Fruit fly (Drosophila melanogaster) whole organism, prepupa: ENCODE measurements around the gene Osbp.

ENCODE experiments used
- Blimp-1 ChIP-seq: fragments of 200-800 bp; sonication (Bioruptor generic); optimal IDR thresholded peaks from 3 replicates; lab custom pipeline; 2017; ENCODE audit warnings: missing biosample characterization, missing genetic modification characterization, mild to moderate bottlenecking, moderate library complexity, missing genetic modification reagents
- CG10631 ChIP-seq: fragments of 200-800 bp; sonication (Bioruptor generic); optimal IDR thresholded peaks from 2 replicates; lab custom pipeline; 2016; ENCODE audit warnings: missing biosample characterization, missing genetic modification characterization
- CG10669 ChIP-seq: fragments of 200-800 bp; sonication (Bioruptor generic); optimal IDR thresholded peaks from 3 replicates; lab custom pipeline; 2018; ENCODE audit warnings: missing biosample characterization, mild to moderate bottlenecking, missing genetic modification characterization, moderate library complexity
- CG11294 ChIP-seq: fragments of 200-800 bp; sonication (Bioruptor generic); IDR thresholded peaks from 2 replicates; pipeline ENCODE4 v1.3.6; 2022; ENCODE audit warnings: missing biosample characterization, missing genetic modification characterization
- CG11762 ChIP-seq: fragments of 200-800 bp; sonication (Bioruptor generic); optimal IDR thresholded peaks from 3 replicates; lab custom pipeline; 2016; ENCODE audit warnings: missing biosample characterization, missing genetic modification characterization; ENCODE audit not compliant: insufficient read depth
- CG11902 ChIP-seq: fragments of 200-800 bp; sonication (Bioruptor generic); optimal IDR thresholded peaks from 3 replicates; lab custom pipeline; 2016; ENCODE audit warnings: missing biosample characterization, missing genetic modification characterization
- CG15336 ChIP-seq: fragments of 200-800 bp; sonication (Bioruptor generic); IDR thresholded peaks from 2 replicates; pipeline ENCODE4 v1.3.6; 2022; ENCODE audit warnings: missing biosample characterization, missing genetic modification characterization
- CG1621 ChIP-seq: fragments of 200-800 bp; sonication (Bioruptor generic); optimal IDR thresholded peaks from 3 replicates; lab custom pipeline; 2018; ENCODE audit warnings: missing biosample characterization, mild to moderate bottlenecking, missing genetic modification characterization
- CG3032 ChIP-seq: fragments of 200-800 bp; optimal IDR thresholded peaks from 2 replicates; lab custom pipeline; 2019; ENCODE audit warnings: missing biosample characterization, mild to moderate bottlenecking, missing genetic modification characterization, moderate library complexity
- CG31627 ChIP-seq: fragments of 200-800 bp; sonication (Bioruptor generic); optimal IDR thresholded peaks from 3 replicates; lab custom pipeline; 2016; ENCODE audit warnings: missing biosample characterization, missing genetic modification characterization
- CG32006 ChIP-seq: fragments of 200-800 bp; sonication (Bioruptor generic); optimal IDR thresholded peaks from 3 replicates; lab custom pipeline; 2017; ENCODE audit warnings: missing biosample characterization, mild to moderate bottlenecking, missing genetic modification characterization
- CG3919 ChIP-seq: fragments of 200-800 bp; sonication (Bioruptor generic); optimal IDR thresholded peaks from 3 replicates; lab custom pipeline; 2016; ENCODE audit warnings: missing biosample characterization, missing genetic modification characterization
- CG6276 ChIP-seq: fragments of 200-800 bp; sonication (Bioruptor generic); optimal IDR thresholded peaks from 2 replicates; lab custom pipeline; 2017; ENCODE audit warnings: missing biosample characterization, mild to moderate bottlenecking, missing genetic modification characterization
- CG6792 ChIP-seq: fragments of 200-800 bp; sonication (Bioruptor generic); optimal IDR thresholded peaks from 3 replicates; lab custom pipeline; 2016; ENCODE audit warnings: missing biosample characterization, missing genetic modification characterization
- CG6808 ChIP-seq: fragments of 200-800 bp; sonication (Bioruptor generic); optimal IDR thresholded peaks from 3 replicates; lab custom pipeline; 2017; ENCODE audit warnings: missing biosample characterization, missing genetic modification characterization, mild to moderate bottlenecking, moderate library complexity, missing genetic modification reagents
- CG6854 ChIP-seq: fragments of 200-800 bp; sonication (Bioruptor generic); optimal IDR thresholded peaks from 2 replicates; lab custom pipeline; 2017; ENCODE audit warnings: missing biosample characterization, mild to moderate bottlenecking, missing genetic modification characterization
- CG7368 ChIP-seq: fragments of 200-800 bp; sonication (Bioruptor generic); optimal IDR thresholded peaks from 3 replicates; lab custom pipeline; 2016; ENCODE audit warnings: missing biosample characterization, missing genetic modification characterization
- CG8119 ChIP-seq: fragments of 200-800 bp; sonication (Bioruptor generic); IDR thresholded peaks from 3 replicates; pipeline ENCODE4 v1.3.6; 2022; ENCODE audit warnings: missing biosample characterization, missing genetic modification characterization
- CG8319 ChIP-seq: fragments of 200-800 bp; sonication (Bioruptor generic); optimal IDR thresholded peaks from 3 replicates; lab custom pipeline; 2016; ENCODE audit warnings: missing biosample characterization, missing genetic modification characterization
- CG8632 ChIP-seq: fragments of 200-800 bp; sonication (Bioruptor generic); optimal IDR thresholded peaks from 3 replicates; lab custom pipeline; 2016; ENCODE audit warnings: missing biosample characterization, missing genetic modification characterization
- CG9139 ChIP-seq: fragments of 200-800 bp; sonication (Bioruptor generic); optimal IDR thresholded peaks from 3 replicates; lab custom pipeline; 2017; ENCODE audit warnings: missing biosample characterization, mild to moderate bottlenecking, missing genetic modification characterization
- Eip75B ChIP-seq: fragments of 200-800 bp; sonication (Bioruptor generic); optimal IDR thresholded peaks from 3 replicates; lab custom pipeline; 2016; ENCODE audit warnings: missing biosample characterization, missing genetic modification characterization
- Eip78C ChIP-seq: fragments of 200-800 bp; sonication (Bioruptor generic); peaks from one replicate; lab custom pipeline; 2016; ENCODE audit warnings: missing biosample characterization, missing genetic modification characterization
- Eip93F ChIP-seq: fragments of 200-800 bp; sonication (Bioruptor generic); optimal IDR thresholded peaks from 2 replicates; lab custom pipeline; 2016; ENCODE audit warnings: missing biosample characterization, mild to moderate bottlenecking, missing genetic modification characterization
- Ets21C ChIP-seq: fragments of 200-800 bp; sonication (Bioruptor generic); optimal IDR thresholded peaks from 3 replicates; lab custom pipeline; 2016; ENCODE audit warnings: missing biosample characterization, missing genetic modification characterization
- Ets96B ChIP-seq: fragments of 200-800 bp; optimal IDR thresholded peaks from 2 replicates; lab custom pipeline; 2019; ENCODE audit warnings: missing biosample characterization, mild to moderate bottlenecking, missing genetic modification characterization, moderate library complexity
- Gug ChIP-seq: fragments of 200-800 bp; sonication (Bioruptor generic); IDR thresholded peaks from 2 replicates; pipeline ENCODE4 v1.3.6; 2022; ENCODE audit warnings: missing biosample characterization, missing genetic modification characterization
- Hr38 ChIP-seq: sonication (Bioruptor generic); optimal IDR thresholded peaks from 2 replicates; lab custom pipeline; 2016; ENCODE audit warnings: missing biosample characterization, missing genetic modification characterization
- Hr39 ChIP-seq: fragments of 200-800 bp; sonication (Bioruptor generic); optimal IDR thresholded peaks from 2 replicates; lab custom pipeline; 2016; ENCODE audit warnings: missing biosample characterization, missing genetic modification characterization
- Hr4 ChIP-seq: fragments of 200-800 bp; sonication (Bioruptor generic); optimal IDR thresholded peaks from 3 replicates; lab custom pipeline; 2016; ENCODE audit warnings: missing biosample characterization, missing genetic modification characterization
- Lpt ChIP-seq: fragments of 200-800 bp; sonication (Bioruptor generic); optimal IDR thresholded peaks from 3 replicates; lab custom pipeline; 2016; ENCODE audit warnings: missing biosample characterization, missing genetic modification characterization
- Smox ChIP-seq: fragments of 200-800 bp; sonication (Bioruptor generic); optimal IDR thresholded peaks from 3 replicates; lab custom pipeline; 2016; ENCODE audit warnings: missing biosample characterization, missing genetic modification characterization
- Sox102F ChIP-seq: fragments of 200-800 bp; sonication (Bioruptor generic); optimal IDR thresholded peaks from 2 replicates; lab custom pipeline; 2016; ENCODE audit warnings: missing biosample characterization, mild to moderate bottlenecking, missing genetic modification characterization
- Sox14 ChIP-seq: fragments of 200-800 bp; sonication (Bioruptor generic); optimal IDR thresholded peaks from 3 replicates; lab custom pipeline; 2016; ENCODE audit warnings: missing biosample characterization, missing genetic modification characterization
- Sox15 ChIP-seq: fragments of 200-800 bp; sonication (Bioruptor generic); optimal IDR thresholded peaks from 3 replicates; lab custom pipeline; 2016; ENCODE audit warnings: missing biosample characterization, missing genetic modification characterization
- achi ChIP-seq: fragments of 200-800 bp; sonication (Bioruptor generic); optimal IDR thresholded peaks from 3 replicates; lab custom pipeline; 2016; ENCODE audit warnings: missing biosample characterization, missing genetic modification characterization
- acj6 ChIP-seq: fragments of 200-800 bp; sonication (Bioruptor generic); optimal IDR thresholded peaks from 3 replicates; lab custom pipeline; 2016; ENCODE audit warnings: missing biosample characterization, missing genetic modification characterization
- cyc ChIP-seq: fragments of 200-800 bp; sonication (Bioruptor generic); optimal IDR thresholded peaks from 3 replicates; lab custom pipeline; 2016; ENCODE audit warnings: missing biosample characterization, missing genetic modification characterization
- dac ChIP-seq: fragments of 200-800 bp; sonication (Bioruptor generic); optimal IDR thresholded peaks from 2 replicates; lab custom pipeline; 2017; ENCODE audit warnings: missing biosample characterization, mild to moderate bottlenecking, missing genetic modification characterization
- dsx ChIP-seq: fragments of 200-800 bp; optimal IDR thresholded peaks from 3 replicates; lab custom pipeline; 2019; ENCODE audit warnings: missing biosample characterization, mild to moderate bottlenecking, missing genetic modification characterization, moderate library complexity; ENCODE audit not compliant: poor library complexity, severe bottlenecking
- fd59A ChIP-seq: fragments of 200-800 bp; sonication (Bioruptor generic); optimal IDR thresholded peaks from 2 replicates; lab custom pipeline; 2017; ENCODE audit warnings: missing biosample characterization, mild to moderate bottlenecking, missing genetic modification characterization, missing genetic modification reagents
- fd85E ChIP-seq: fragments of 200-800 bp; sonication (Bioruptor generic); optimal IDR thresholded peaks from 3 replicates; lab custom pipeline; 2016; ENCODE audit warnings: missing biosample characterization, missing genetic modification characterization
- fkh ChIP-seq: fragments of 200-800 bp; sonication (Bioruptor generic); optimal IDR thresholded peaks from 3 replicates; lab custom pipeline; 2017; ENCODE audit warnings: missing biosample characterization, mild to moderate bottlenecking, missing genetic modification characterization, moderate library complexity
- lz ChIP-seq: fragments of 200-800 bp; sonication (Bioruptor generic); optimal IDR thresholded peaks from 3 replicates; lab custom pipeline; 2016; ENCODE audit warnings: missing biosample characterization, missing genetic modification characterization
- pdm3 ChIP-seq: fragments of 200-800 bp; sonication (Bioruptor generic); optimal IDR thresholded peaks from 3 replicates; lab custom pipeline; 2016; ENCODE audit warnings: missing biosample characterization, missing genetic modification characterization
- salr ChIP-seq, 2 experiments: fragments of 200-800 bp; sonication (Bioruptor generic); optimal IDR thresholded peaks; 3 replicates each; lab custom pipeline; 2016 to 2018; ENCODE audit warnings: missing biosample characterization in 2 of 2, missing genetic modification characterization in 2 of 2, mild to moderate bottlenecking in 1 of 2
- spab ChIP-seq: fragments of 200-800 bp; sonication (Bioruptor generic); optimal IDR thresholded peaks from 2 replicates; lab custom pipeline; 2017; ENCODE audit warnings: missing biosample characterization, mild to moderate bottlenecking, missing genetic modification characterization, missing genetic modification reagents
- ss ChIP-seq, 2 experiments: fragments of 200-800 bp; sonication (Bioruptor generic); optimal IDR thresholded peaks; 2 replicates in 1 of 2; 3 replicates in 1 of 2; lab custom pipeline; 2017 to 2018; ENCODE audit warnings: mild to moderate bottlenecking in 2 of 2, missing biosample characterization in 2 of 2, missing genetic modification characterization in 2 of 2, moderate library complexity in 1 of 2
- svp ChIP-seq: fragments of 200-800 bp; sonication (Bioruptor generic); peaks from one replicate; lab custom pipeline; 2016; ENCODE audit warnings: missing biosample characterization, missing genetic modification characterization
- topi ChIP-seq: fragments of 200-800 bp; sonication (Bioruptor generic); optimal IDR thresholded peaks from 3 replicates; lab custom pipeline; 2016; ENCODE audit warnings: missing biosample characterization, missing genetic modification characterization
- vri ChIP-seq: fragments of 200-800 bp; sonication (Bioruptor generic); optimal IDR thresholded peaks from 3 replicates; lab custom pipeline; 2016; ENCODE audit warnings: missing biosample characterization, mild to moderate bottlenecking, missing genetic modification characterization

The Osbp gene

DNA sequence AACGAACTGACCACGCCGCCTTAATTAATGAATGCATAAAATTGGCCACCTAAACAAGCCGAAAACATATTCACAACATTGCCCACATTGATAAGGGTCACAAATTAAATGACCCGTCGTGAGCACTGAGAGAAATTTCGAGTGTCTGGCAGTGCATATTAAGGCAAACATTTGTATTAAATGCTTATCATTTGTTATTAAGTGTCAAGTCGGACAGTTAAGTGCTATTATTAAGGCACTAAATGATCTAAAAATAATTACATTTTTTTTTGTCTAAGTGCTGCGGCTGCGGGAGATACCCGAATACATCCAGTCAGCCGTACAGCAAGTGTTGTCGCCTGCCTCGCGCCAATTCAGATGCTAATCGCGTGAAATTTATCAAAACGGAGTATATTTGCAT, 24.4 kb upstream of the Osbp start (continued):
- TF ChIP-seq Blimp-1 (no peak), Sox15 (GFP tag; lab: Kevin White, UChicago) (no peak)

DNA sequence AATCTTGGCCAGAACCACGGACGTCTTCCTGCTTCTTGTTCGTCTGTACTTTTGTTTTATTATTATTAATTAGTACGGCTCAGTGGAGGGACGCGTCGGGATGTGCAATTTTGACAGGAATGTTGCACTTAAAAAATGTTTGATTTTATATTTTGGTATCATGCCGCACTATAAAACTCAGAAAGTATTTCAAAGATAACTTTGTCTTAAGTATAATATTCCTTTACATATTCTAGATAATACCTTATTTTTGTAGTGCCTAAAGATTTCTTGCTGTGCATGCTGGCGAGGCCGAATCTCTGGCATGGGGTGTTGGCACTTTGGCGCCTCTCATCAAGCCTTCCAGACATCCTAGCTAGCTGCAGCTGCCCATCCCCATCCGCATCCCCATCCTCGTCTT, 15.1 kb upstream of the Osbp start:
- TF ChIP-seq Eip78C (GFP tag; lab: Kevin White, UChicago) (peak; percentile 75), CG8119 (GFP tag; lab: Robert Waterston, UW) (no peak), salr (GFP tag; optimal IDR thresholded peaks at IDR 0.05; lab: Kevin White, UChicago) (no peak), Hr4 (GFP tag; lab: Kevin White, UChicago) (no peak), fkh (no peak), Hr39 (GFP tag; lab: Kevin White, UChicago) (no peak), CG11902 (no peak), CG10669 (peak; percentile 58), spab (peak; percentile 67), acj6 (GFP tag; lab: Kevin White, UChicago) (no peak), CG6792 (GFP tag; lab: Kevin White, UChicago) (no peak), CG32006 (no peak), Smox (GFP tag; lab: Kevin White, UChicago) (no peak), pdm3 (GFP tag; lab: Kevin White, UChicago) (no peak), fd59A (GFP tag; lab: Kevin White, UChicago) (peak; percentile 56), Ets21C (GFP tag; lab: Kevin White, UChicago) (no peak), Ets96B (tag; lab: Kevin White, UChicago) (peak; percentile 71), CG9139 (GFP tag; lab: Kevin White, UChicago) (no peak), Eip75B (GFP tag; lab: Kevin White, UChicago) (peak; percentile 22), CG6808 (peak; percentile 67), CG10631 (GFP tag; lab: Kevin White, UChicago) (peak; percentile 44), vri (no peak), lz (GFP tag; lab: Kevin White, UChicago) (no peak), CG1621 (peak; percentile 46), topi (GFP tag; lab: Kevin White, UChicago) (no peak), Blimp-1 (no peak), Sox102F (GFP tag; lab: Kevin White, UChicago) (no peak), CG7368 (GFP tag; lab: Kevin White, UChicago) (no peak), CG8319 (GFP tag; lab: Kevin White, UChicago) (no peak), dsx (peak; percentile 57), svp (GFP tag; lab: Kevin White, UChicago) (no peak), fd85E (no peak), Hr38 (GFP tag; lab: Kevin White, UChicago) (no peak), Sox14 (GFP tag; lab: Kevin White, UChicago) (peak; percentile 9), Eip93F (GFP tag; lab: Kevin White, UChicago) (no peak), CG31627 (GFP tag; lab: Kevin White, UChicago) (no peak), CG3032 (tag; lab: Kevin White, UChicago) (peak; percentile 73), dac (GFP tag; lab: Kevin White, UChicago) (no peak), ss (GFP tag; optimal IDR thresholded peaks at IDR 0.05; lab: Kevin White, UChicago) (peak; percentile 24 to 51), CG11294 (no peak), CG6276 (GFP tag; lab: Kevin White, UChicago) (no peak), CG3919 (peak; percentile 13), cyc (GFP tag; lab: Kevin White, UChicago) (no peak), achi (GFP tag; lab: Kevin White, UChicago) (peak; percentile 15), Sox15 (GFP tag; lab: Kevin White, UChicago) (no peak), CG11762 (GFP tag; lab: Kevin White, UChicago) (no peak), CG6854 (no peak), Lpt (GFP tag; lab: Kevin White, UChicago) (no peak), Gug (GFP tag; lab: Robert Waterston, UW) (no peak), CG8632 (GFP tag; lab: Kevin White, UChicago) (no peak), CG15336 (GFP tag; lab: Robert Waterston, UW) (no peak)
